Worm (Caenorhabditis elegans): Measurements from ENCODE around the gene Y43F8B.24.

- TF ChIP-seq nhr-90 (tag; optimal IDR thresholded peaks at IDR 0.05) = no peak
- no peak for TF ChIP-seq ama-1 (optimal IDR thresholded peaks at IDR 0.05)
- no peak for TF ChIP-seq ama-1 (GFP tag; optimal IDR thresholded peaks at IDR 0.05)
Observed at ce11 chrV:19428936-19429335, 28.3 kb upstream of the Y43F8B.24 start.
